Worm (Caenorhabditis elegans) whole organism, late embryonic: ENCODE measurements around the gene Y73C8B.9.

Experiments
- lin-11 ChIP-seq: fragments of 200-800 bp; sonication (Bioruptor generic); optimal IDR thresholded peaks from 2 replicates; lab custom pipeline; 2018; ENCODE audit warnings: mild to moderate bottlenecking, missing genetic modification characterization, missing compliant biosample characterization
- nfya-1 ChIP-seq: sonication (generic microtip); optimal IDR thresholded peaks from 2 replicates; lab custom pipeline; 2017; ENCODE audit warnings: missing genetic modification characterization, mild to moderate bottlenecking, missing compliant biosample characterization, antibody characterized with exemption, moderate library complexity
- pros-1 ChIP-seq: fragments of 150-350 bp; optimal IDR thresholded peaks from 2 replicates; lab custom pipeline; 2014; ENCODE audit warnings: missing biosample characterization, missing genetic modification reagents, missing genetic modification characterization

DNA sequence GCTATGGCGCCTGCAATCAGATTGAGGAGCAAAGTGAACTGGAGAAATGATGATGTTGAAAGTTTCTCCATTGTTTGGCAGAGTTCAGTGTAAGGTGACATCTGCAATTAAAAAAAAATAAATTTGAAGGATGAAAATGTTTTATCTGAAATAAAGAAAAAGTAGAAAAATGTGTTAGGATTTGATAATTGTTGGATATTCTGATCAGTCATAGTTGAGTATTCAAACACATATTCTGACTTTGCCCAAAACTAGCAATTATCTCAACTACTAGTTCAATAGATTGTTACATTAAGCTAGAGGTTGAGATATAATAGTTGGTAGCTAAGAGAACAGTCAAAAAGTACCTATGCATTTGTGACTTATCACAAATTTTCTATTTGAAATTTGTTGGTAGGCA, 48.9 kb upstream of the Y73C8B.9 start, which contains the start of gene srab-10:
- TF ChIP-seq pros-1 (tag; lab: Kevin White, UChicago) (no peak), nfya-1 (tag; lab: Kevin White, UChicago) (no peak), lin-11 (tag; lab: Kevin White, UChicago) (no peak)
